Fruit fly (Drosophila melanogaster) Kc167 (cell line): Measurements from ENCODE around the gene CG10353.

Source experiments
- Myc ChIP-seq: fragments of >200 bp; optimal IDR thresholded peaks from 2 replicates; lab custom pipeline; 2017; ENCODE audit warnings: missing external identifiers
- Sin3A ChIP-seq: fragments of >200 bp; optimal IDR thresholded peaks from 2 replicates; lab custom pipeline; 2018; ENCODE audit warnings: missing external identifiers
- h ChIP-seq: fragments of >200 bp; optimal IDR thresholded peaks from 3 replicates; lab custom pipeline; 2018; ENCODE audit warnings: missing external identifiers
- insv ChIP-seq: fragments of >200 bp; optimal IDR thresholded peaks from 3 replicates; lab custom pipeline; 2018; ENCODE audit warnings: missing external identifiers
- psq ChIP-seq: fragments of >200 bp; optimal IDR thresholded peaks from 2 replicates; lab custom pipeline; 2017; ENCODE audit warnings: missing external identifiers
- ttk ChIP-seq: sonication (Bioruptor generic); optimal IDR thresholded peaks from 2 replicates; lab custom pipeline; 2017; ENCODE audit warnings: missing external identifiers

- TF ChIP-seq Sin3A (lab: Kevin White, UChicago) (no peak), h (lab: Kevin White, UChicago) (no peak), insv (lab: Kevin White, UChicago) (no peak), Myc (lab: Kevin White, UChicago) (no peak), psq (lab: Kevin White, UChicago) (no peak), ttk (no peak)
These were observed 45.1 kb downstream of the CG10353 start for dm6 chrX:11841702-11842378.
